Worm (Caenorhabditis elegans) whole organism, L2 larva: ENCODE results near the gene clec-20.
A peak's percentile ranks its signal among the peaks of the same experiment; 100 is the strongest.

ENCODE experiments used
- F13H6.1 ChIP-seq: sonication (generic microtip); optimal IDR thresholded peaks from 2 replicates; lab custom pipeline; 2016; ENCODE audit warnings: missing genetic modification characterization, missing compliant biosample characterization
- blmp-1 ChIP-seq: sonication (generic microtip); optimal IDR thresholded peaks from 2 replicates; lab custom pipeline; 2017; ENCODE audit warnings: missing genetic modification characterization, mild to moderate bottlenecking, missing compliant biosample characterization, antibody characterized with exemption, moderate library complexity; ENCODE audit not compliant: insufficient read depth
- fos-1 ChIP-seq: fragments of 150-350 bp; optimal IDR thresholded peaks from 2 replicates; lab custom pipeline; 2014; ENCODE audit warnings: missing biosample characterization, missing genetic modification characterization
- lin-39 ChIP-seq: fragments of 150-350 bp; optimal IDR thresholded peaks from 2 replicates; lab custom pipeline; 2014; ENCODE audit warnings: missing biosample characterization, missing genetic modification reagents, missing genetic modification characterization
- nhr-11 ChIP-seq: fragments of 150-350 bp; optimal IDR thresholded peaks from 2 replicates; lab custom pipeline; 2014; ENCODE audit warnings: missing biosample characterization, missing genetic modification characterization
- nhr-23 ChIP-seq: fragments of 150-350 bp; optimal IDR thresholded peaks from 2 replicates; lab custom pipeline; 2014; ENCODE audit warnings: missing biosample characterization, missing genetic modification reagents, missing genetic modification characterization

DNA sequence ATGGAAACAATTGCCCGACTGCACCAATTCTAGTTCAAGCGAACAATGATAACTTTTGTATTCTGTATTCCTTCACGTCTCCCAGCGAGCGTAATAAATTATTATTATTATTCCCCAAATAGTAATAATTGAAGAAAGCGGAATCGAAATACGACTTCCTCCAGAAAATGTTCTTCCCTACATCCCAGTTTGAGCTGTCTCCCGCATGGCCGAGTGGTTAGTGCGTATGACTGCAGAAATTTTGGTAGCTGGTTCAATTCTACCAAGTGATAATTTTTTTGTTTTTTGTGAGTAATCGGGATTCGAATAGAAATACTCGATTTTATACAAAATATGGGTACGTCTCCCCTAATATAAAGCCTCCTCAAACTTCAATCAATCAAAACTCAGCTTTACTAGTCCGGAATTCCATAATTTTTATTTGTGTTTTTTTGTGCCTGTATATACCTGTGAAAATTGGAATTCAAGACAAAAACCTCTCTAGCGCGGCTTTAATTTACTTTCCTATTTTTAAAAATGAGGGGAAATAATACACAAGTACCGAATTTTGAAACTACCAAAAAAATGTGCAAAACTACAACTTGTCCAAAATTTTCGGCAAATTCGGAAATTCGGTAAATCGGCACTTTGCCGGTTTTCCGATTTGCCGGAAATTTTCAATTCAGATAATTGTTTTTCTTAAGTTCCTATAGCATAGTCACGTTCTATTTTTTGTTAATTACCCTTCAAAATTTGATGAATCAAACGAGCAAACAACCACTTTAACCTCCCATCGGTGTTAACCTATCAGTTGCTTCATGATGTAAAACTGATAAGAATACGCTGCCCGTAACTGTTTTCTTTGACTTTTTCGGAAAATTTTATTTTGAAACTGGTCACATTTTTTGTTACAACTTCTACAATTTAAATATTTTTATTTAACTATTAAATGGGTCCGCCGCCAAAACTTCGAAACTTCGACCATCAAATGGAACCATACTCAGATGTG, 2.4 kb upstream of the clec-20 start, which contains the start of gene bath-46:
- TF ChIP-seq fos-1 (tag; lab: Kevin White, UChicago): peak; percentile 74
- no peak for TF ChIP-seq nhr-11 (tag; lab: Kevin White, UChicago)
- no peak for TF ChIP-seq blmp-1
- TF ChIP-seq lin-39 (tag; lab: Kevin White, UChicago): no peak
- TF ChIP-seq nhr-23 (tag; lab: Kevin White, UChicago): no peak
- no peak for TF ChIP-seq F13H6.1
